Worm (Caenorhabditis elegans) whole organism, midembryonic: ENCODE data around the gene sdz-10.

Experiments used
- T22C8.4 ChIP-seq: fragments of 200-800 bp; sonication (Bioruptor generic); IDR thresholded peaks from 2 replicates; pipeline ENCODE4 v1.3.6; 2022; ENCODE audit warnings: missing genetic modification characterization, missing compliant biosample characterization
- cog-1 ChIP-seq: sonication (generic microtip); optimal IDR thresholded peaks from 2 replicates; lab custom pipeline; 2016; ENCODE audit warnings: missing genetic modification characterization, missing compliant biosample characterization
- flt-1 ChIP-seq: fragments of 200-800 bp; sonication (Bioruptor generic); IDR thresholded peaks from 2 replicates; pipeline ENCODE4 v1.3.6; 2022; ENCODE audit warnings: missing genetic modification characterization, missing compliant biosample characterization
- klf-2 ChIP-seq: fragments of 200-800 bp; sonication (Bioruptor generic); conservative IDR thresholded peaks from 2 replicates; pipeline ENCODE4 v1.3.6; 2022; ENCODE audit warnings: missing genetic modification reagents, missing genetic modification characterization, missing compliant biosample characterization
- med-1 ChIP-seq: sonication (generic microtip); optimal IDR thresholded peaks from 2 replicates; lab custom pipeline; 2017; ENCODE audit warnings: missing genetic modification characterization, mild to moderate bottlenecking, missing compliant biosample characterization, antibody characterized with exemption, missing genetic modification reagents; ENCODE audit not compliant: insufficient read depth
- ref-1 ChIP-seq: fragments of 200-800 bp; sonication (Bioruptor generic); conservative IDR thresholded peaks from 2 replicates; pipeline ENCODE4 v1.3.6; 2022; ENCODE audit warnings: missing genetic modification reagents, missing genetic modification characterization, missing compliant biosample characterization
- tab-1 ChIP-seq: fragments of 200-800 bp; sonication (Bioruptor generic); IDR thresholded peaks from 2 replicates; pipeline ENCODE4 v1.3.6; 2022; ENCODE audit warnings: missing genetic modification characterization, missing compliant biosample characterization
- ztf-29 ChIP-seq: fragments of 200-800 bp; sonication (Bioruptor generic); IDR thresholded peaks from 2 replicates; pipeline ENCODE4 v1.3.6; 2022; ENCODE audit warnings: missing genetic modification reagents, missing genetic modification characterization, missing compliant biosample characterization

DNA sequence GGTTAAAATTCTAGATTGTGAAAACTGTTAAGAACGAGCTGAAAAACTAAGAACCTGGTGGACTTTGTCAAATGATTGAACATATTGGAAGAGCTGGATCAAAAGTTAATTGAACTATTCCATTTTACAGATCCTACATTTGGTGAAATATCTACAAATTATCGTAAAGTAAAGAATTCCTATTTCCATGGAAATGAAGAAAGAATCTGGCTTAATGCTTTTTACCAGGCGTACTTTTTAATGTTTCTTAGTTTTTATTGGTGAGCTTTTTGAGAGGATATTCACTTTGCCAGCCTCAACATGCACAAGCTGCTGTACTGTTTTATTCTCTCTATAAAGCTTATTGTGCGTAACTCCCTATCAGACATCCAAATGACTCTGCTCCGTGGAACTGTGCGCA is 5.8 kb upstream of the sdz-10 start, which contains the start of gene F08D12.4:
- no peak for TF ChIP-seq T22C8.4 (GFP tag; lab: Robert Waterston, UW)
- no peak for TF ChIP-seq tab-1 (GFP tag; lab: Robert Waterston, UW)
- no peak for TF ChIP-seq flt-1
- TF ChIP-seq ref-1 (GFP tag; lab: Robert Waterston, UW) = no peak
- no peak for TF ChIP-seq cog-1
- no peak for TF ChIP-seq klf-2 (GFP tag; lab: Robert Waterston, UW)
- TF ChIP-seq ztf-29 (GFP tag; lab: Robert Waterston, UW) = no peak
- no peak for TF ChIP-seq med-1 (GFP tag; lab: Kevin White, UChicago)
